Worm (Caenorhabditis elegans): ENCODE measurements around the gene somi-1.

ce11 chrV:13411225-13411991 is 20.2 kb upstream of the somi-1 start:
- TF ChIP-seq him-1 (tag; optimal IDR thresholded peaks at IDR 0.05) (no peak), W03F9.2 (tag; optimal IDR thresholded peaks at IDR 0.05) (no peak), dao-5 (tag; optimal IDR thresholded peaks at IDR 0.05) (no peak)
